Fruit fly (Drosophila melanogaster): ENCODE measurements around the gene ChAT.

ChAT gene

dm6 chr3R:18758548-18759257 lies 53.4 kb downstream of the ChAT start, which contains the start of gene Epg5 (continued):
- no peak for TF ChIP-seq Oli (tag; optimal IDR thresholded peaks at IDR 0.05)
- no peak for TF ChIP-seq zen (tag; optimal IDR thresholded peaks at IDR 0.05)
- no peak for TF ChIP-seq oc (tag; optimal IDR thresholded peaks at IDR 0.05)
- TF ChIP-seq Trl (optimal IDR thresholded peaks at IDR 0.05), result no peak
- peak; percentile 70 for TF ChIP-seq Trl (GFP tag; optimal IDR thresholded peaks at IDR 0.05)
- TF ChIP-seq zfh1 (GFP tag; IDR thresholded peaks at IDR 0.05), result peak; percentile 55; the same call in 2 of the 3 replicates
- TF ChIP-seq CG34422 (GFP tag; IDR thresholded peaks at IDR 0.05), result peak; percentile 83; the same call in 2 of the 3 replicates
- TF ChIP-seq Ets97D (GFP tag; optimal IDR thresholded peaks at IDR 0.05), result peak; percentile 76
- no peak for TF ChIP-seq danr (GFP tag; IDR thresholded peaks at IDR 0.05)
- TF ChIP-seq CG5245 (GFP tag; optimal IDR thresholded peaks at IDR 0.05), result peak; percentile 32
- TF ChIP-seq CG10654 (GFP tag; optimal IDR thresholded peaks at IDR 0.05), result peak; percentile 58
- no peak for TF ChIP-seq nerfin-1 (tag; optimal IDR thresholded peaks at IDR 0.05)
- peak; percentile 66 for TF ChIP-seq CG18599 (GFP tag; optimal IDR thresholded peaks at IDR 0.05)
- no peak for TF ChIP-seq TFAM (GFP tag; optimal IDR thresholded peaks at IDR 0.05)
- TF ChIP-seq CHES-1-like (GFP tag; optimal IDR thresholded peaks at IDR 0.05), result peak; percentile 74
- TF ChIP-seq CG9797 (GFP tag; optimal IDR thresholded peaks at IDR 0.05), result peak; percentile 22
- TF ChIP-seq E2f2 (GFP tag; IDR thresholded peaks at IDR 0.05), result peak; percentile 90
- TF ChIP-seq CG4820 (GFP tag; optimal IDR thresholded peaks at IDR 0.05), result peak; percentile 54
- TF ChIP-seq pho (GFP tag; optimal IDR thresholded peaks at IDR 0.05), result peak; percentile 82
- TF ChIP-seq CG17385 (GFP tag; optimal IDR thresholded peaks at IDR 0.05), result peak; percentile 68
- TF ChIP-seq pum (GFP tag; optimal IDR thresholded peaks at IDR 0.05), result peak; percentile 67
- no peak for TF ChIP-seq pita (GFP tag; optimal IDR thresholded peaks at IDR 0.05)
- peak; percentile 48 for TF ChIP-seq HmgD (GFP tag; optimal IDR thresholded peaks at IDR 0.05)
- TF ChIP-seq B-H2 (GFP tag; optimal IDR thresholded peaks at IDR 0.05), result no peak
- peak; percentile 11 for TF ChIP-seq CG31388 (GFP tag; optimal IDR thresholded peaks at IDR 0.05)
- peak; percentile 78 for TF ChIP-seq YL-1 (GFP tag; optimal IDR thresholded peaks at IDR 0.05)
- no peak for TF ChIP-seq CG3281 (GFP tag; optimal IDR thresholded peaks at IDR 0.05)
- no peak for TF ChIP-seq CG34376 (GFP tag; optimal IDR thresholded peaks at IDR 0.05)
- peak; percentile 94 for TF ChIP-seq Opbp (GFP tag; IDR thresholded peaks at IDR 0.05; ENCODE audit: partially characterized antibody)
- no peak for TF ChIP-seq crol (GFP tag; IDR thresholded peaks at IDR 0.05)
- TF ChIP-seq CG4730 (GFP tag; IDR thresholded peaks at IDR 0.05), result 0 out of 2 replicates have a peak, but pooled peaks have one; percentile 19
- peak; percentile 49; the same call in 1 of the 2 replicates for TF ChIP-seq CG11247 (GFP tag; IDR thresholded peaks at IDR 0.05)
- TF ChIP-seq CG8478 (optimal IDR thresholded peaks at IDR 0.05), result no peak
- peak; percentile 72 for TF ChIP-seq Aef1 (GFP tag; IDR thresholded peaks at IDR 0.05)
- TF ChIP-seq CG9727 (GFP tag; optimal IDR thresholded peaks at IDR 0.05), result peak; percentile 71
- no peak for TF ChIP-seq Lpt (GFP tag; optimal IDR thresholded peaks at IDR 0.05)
- TF ChIP-seq CG32772 (GFP tag; IDR thresholded peaks at IDR 0.05), result peak; percentile 73
- peak; percentile 29 for TF ChIP-seq btn (GFP tag; optimal IDR thresholded peaks at IDR 0.05)
- TF ChIP-seq pfk (GFP tag; optimal IDR thresholded peaks at IDR 0.05), result no peak
- TF ChIP-seq Pdp1 (GFP tag; optimal IDR thresholded peaks at IDR 0.05), result peak in 1 of 2 experiments; percentile 74
- peak; percentile 90 for TF ChIP-seq zfh2 (GFP tag; optimal IDR thresholded peaks at IDR 0.05)
- TF ChIP-seq aop (GFP tag; IDR thresholded peaks at IDR 0.05), result no peak
- TF ChIP-seq croc (GFP tag; conservative IDR thresholded peaks at IDR 0.05), result peak; percentile 62
- no peak for TF ChIP-seq CG12071 (GFP tag; optimal IDR thresholded peaks at IDR 0.05)
- no peak for TF ChIP-seq CG15479 (GFP tag; optimal IDR thresholded peaks at IDR 0.05)
- TF ChIP-seq tup (GFP tag; optimal IDR thresholded peaks at IDR 0.05), result peak; percentile 69
- no peak for TF ChIP-seq CrebB (tag; optimal IDR thresholded peaks at IDR 0.05)
- TF ChIP-seq HLH4C (GFP tag; IDR thresholded peaks at IDR 0.05; ENCODE audit: partially characterized antibody), result peak; percentile 96
- no peak for TF ChIP-seq z (GFP tag; IDR thresholded peaks at IDR 0.05)
- no peak for TF ChIP-seq kah (GFP tag; optimal IDR thresholded peaks at IDR 0.05)
- TF ChIP-seq CG6654 (GFP tag; optimal IDR thresholded peaks at IDR 0.05), result no peak

All from whole organism, embryonic.